Fruit fly (Drosophila melanogaster) whole organism, prepupa: Measurements from ENCODE around the gene Ddc.

Experiments
- CG6276 ChIP-seq: fragments of 200-800 bp; sonication (Bioruptor generic); optimal IDR thresholded peaks from 2 replicates; lab custom pipeline; 2017; ENCODE audit warnings: missing biosample characterization, mild to moderate bottlenecking, missing genetic modification characterization
- CG9139 ChIP-seq: fragments of 200-800 bp; sonication (Bioruptor generic); optimal IDR thresholded peaks from 3 replicates; lab custom pipeline; 2017; ENCODE audit warnings: missing biosample characterization, mild to moderate bottlenecking, missing genetic modification characterization
- Gug ChIP-seq: fragments of 200-800 bp; sonication (Bioruptor generic); IDR thresholded peaks from 2 replicates; pipeline ENCODE4 v1.3.6; 2022; ENCODE audit warnings: missing biosample characterization, missing genetic modification characterization
- Hr4 ChIP-seq: fragments of 200-800 bp; sonication (Bioruptor generic); optimal IDR thresholded peaks from 3 replicates; lab custom pipeline; 2016; ENCODE audit warnings: missing biosample characterization, missing genetic modification characterization
- Sox15 ChIP-seq: fragments of 200-800 bp; sonication (Bioruptor generic); optimal IDR thresholded peaks from 3 replicates; lab custom pipeline; 2016; ENCODE audit warnings: missing biosample characterization, missing genetic modification characterization
- ss ChIP-seq, 2 experiments: fragments of 200-800 bp; sonication (Bioruptor generic); optimal IDR thresholded peaks; 2 replicates in 1 of 2; 3 replicates in 1 of 2; lab custom pipeline; 2017 to 2018; ENCODE audit warnings: mild to moderate bottlenecking in 2 of 2, missing biosample characterization in 2 of 2, missing genetic modification characterization in 2 of 2, moderate library complexity in 1 of 2

DNA sequence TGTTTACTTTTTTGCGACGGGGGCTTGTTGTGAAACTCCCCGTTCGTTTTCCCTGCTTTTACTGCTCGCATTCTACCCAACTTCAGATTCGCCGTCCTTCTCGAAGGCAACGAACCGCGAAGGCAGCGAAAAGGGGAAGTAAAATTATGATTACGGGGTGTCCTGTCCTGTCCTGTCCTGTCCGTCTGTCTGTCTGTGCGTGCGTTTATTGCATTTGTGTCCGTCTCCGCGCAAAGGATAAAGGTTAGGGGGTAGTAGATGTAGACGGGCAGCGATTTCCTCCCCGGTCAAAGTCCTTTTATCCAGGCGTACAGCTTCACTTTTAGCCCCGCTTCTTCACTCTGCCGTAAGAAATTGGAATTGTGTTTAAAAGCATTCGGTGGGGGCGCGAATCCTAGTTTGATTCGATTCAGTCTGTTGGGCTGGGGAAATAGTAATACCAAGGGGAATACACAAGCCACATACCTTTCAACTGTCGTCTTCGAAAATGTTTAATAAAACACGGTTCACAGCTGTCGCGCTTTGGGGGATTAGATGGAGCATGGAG, 47.1 kb upstream of the Ddc start:
- TF ChIP-seq ss (GFP tag; optimal IDR thresholded peaks at IDR 0.05; lab: Kevin White, UChicago) (peak; percentile 3 to 17), Gug (GFP tag; lab: Robert Waterston, UW) (no peak), Sox15 (GFP tag; lab: Kevin White, UChicago) (no peak), CG9139 (no peak), Hr4 (GFP tag; lab: Kevin White, UChicago) (no peak), CG6276 (GFP tag; lab: Kevin White, UChicago) (no peak)
